Worm (Caenorhabditis elegans): Measurements from ENCODE around the gene H01G02.3.

DNA sequence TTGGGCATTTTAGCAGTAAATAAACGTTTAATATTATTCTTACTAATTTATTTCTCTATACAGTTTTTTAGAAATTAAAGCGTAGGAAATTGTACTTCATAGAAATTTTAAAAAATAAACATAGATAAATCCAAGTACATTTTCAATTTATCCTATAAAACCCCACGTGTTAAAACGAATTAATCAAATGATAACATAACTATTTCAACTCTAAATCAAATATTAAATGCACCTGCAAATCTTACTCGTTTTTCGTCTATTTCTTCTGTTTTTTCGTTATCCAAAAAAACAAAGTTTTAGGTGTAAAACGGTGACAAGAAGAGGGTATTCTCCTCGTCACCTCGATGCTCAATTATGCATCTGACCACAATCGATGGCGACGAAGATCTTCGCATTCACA is 57.4 kb downstream of the H01G02.3 start, which contains the start of gene K01A6.6:
- TF ChIP-seq ztf-11 (tag; optimal IDR thresholded peaks at IDR 0.05) (no peak), nhr-11 (tag; optimal IDR thresholded peaks at IDR 0.05) (no peak), elt-3 (tag; optimal IDR thresholded peaks at IDR 0.05) (no peak), ama-1 (optimal IDR thresholded peaks at IDR 0.05) (no peak), snpc-4 (tag; optimal IDR thresholded peaks at IDR 0.05) (no peak), C34F6.9 (tag; optimal IDR thresholded peaks at IDR 0.05) (no peak), unc-39 (tag; optimal IDR thresholded peaks at IDR 0.05) (no peak), nhr-6 (tag; optimal IDR thresholded peaks at IDR 0.05) (no peak), nhr-12 (tag; optimal IDR thresholded peaks at IDR 0.05) (no peak), mdl-1 (tag; optimal IDR thresholded peaks at IDR 0.05) (no peak), aly-2 (tag; optimal IDR thresholded peaks at IDR 0.05) (no peak), ceh-82 (tag; optimal IDR thresholded peaks at IDR 0.05) (no peak), zag-1 (tag; optimal IDR thresholded peaks at IDR 0.05) (no peak), lin-39 (tag; optimal IDR thresholded peaks at IDR 0.05) (no peak)
